Fruit fly (Drosophila melanogaster) whole organism, adult: ENCODE measurements around the gene Rac2.

ENCODE experiments used
- CG12768 ChIP-seq: fragments of 200-800 bp; sonication (Bioruptor generic); optimal IDR thresholded peaks from 2 replicates; lab custom pipeline; 2017; ENCODE audit warnings: missing biosample characterization, missing genetic modification characterization, mild to moderate bottlenecking, moderate library complexity, missing genetic modification reagents
- CG14711 ChIP-seq: fragments of 200-800 bp; sonication (Bioruptor generic); optimal IDR thresholded peaks from 2 replicates; lab custom pipeline; 2018; ENCODE audit warnings: missing biosample characterization, mild to moderate bottlenecking, missing genetic modification characterization, moderate library complexity
- CG1620 ChIP-seq: fragments of 200-800 bp; sonication (Bioruptor generic); optimal IDR thresholded peaks from 2 replicates; lab custom pipeline; 2016; ENCODE audit warnings: missing biosample characterization, missing genetic modification characterization
- CG33017 ChIP-seq: fragments of 200-800 bp; sonication (Bioruptor generic); optimal IDR thresholded peaks from 2 replicates; lab custom pipeline; 2018; ENCODE audit warnings: missing biosample characterization, mild to moderate bottlenecking, missing genetic modification characterization, moderate library complexity
- CG5204 ChIP-seq: fragments of 200-800 bp; sonication (Bioruptor generic); optimal IDR thresholded peaks from 2 replicates; lab custom pipeline; 2016; ENCODE audit warnings: missing biosample characterization, missing genetic modification characterization
- CG7045 ChIP-seq: fragments of 200-800 bp; sonication (Bioruptor generic); optimal IDR thresholded peaks from 2 replicates; lab custom pipeline; 2017; ENCODE audit warnings: missing biosample characterization, mild to moderate bottlenecking, missing genetic modification characterization
- CG7101 ChIP-seq: fragments of 200-800 bp; sonication (Bioruptor generic); optimal IDR thresholded peaks from 2 replicates; lab custom pipeline; 2018; ENCODE audit warnings: missing biosample characterization, mild to moderate bottlenecking, missing genetic modification characterization, moderate library complexity
- Crg-1 ChIP-seq: fragments of 200-800 bp; sonication (Bioruptor generic); optimal IDR thresholded peaks from 2 replicates; lab custom pipeline; 2016; ENCODE audit warnings: missing biosample characterization, missing genetic modification characterization
- kay ChIP-seq: fragments of 200-800 bp; sonication (Bioruptor generic); peaks from one replicate; lab custom pipeline; 2016; ENCODE audit warnings: missing biosample characterization, missing genetic modification characterization, borderline replicate concordance
- ovo ChIP-seq: fragments of 200-800 bp; sonication (Bioruptor generic); optimal IDR thresholded peaks from 2 replicates; lab custom pipeline; 2016; ENCODE audit warnings: missing biosample characterization, missing genetic modification characterization
- tj ChIP-seq: fragments of 200-800 bp; sonication (Bioruptor generic); optimal IDR thresholded peaks from 3 replicates; lab custom pipeline; 2017; ENCODE audit warnings: missing biosample characterization, mild to moderate bottlenecking, missing genetic modification characterization, moderate library complexity
- toe ChIP-seq: fragments of 200-800 bp; sonication (Bioruptor generic); optimal IDR thresholded peaks from 2 replicates; lab custom pipeline; 2016; ENCODE audit warnings: missing biosample characterization, missing genetic modification characterization

- TF ChIP-seq CG14711 (tag; lab: Kevin White, UChicago) (no peak), CG1620 (GFP tag; lab: Kevin White, UChicago) (no peak), CG5204 (GFP tag; lab: Kevin White, UChicago) (no peak), CG7045 (GFP tag; lab: Kevin White, UChicago) (no peak), Crg-1 (GFP tag; lab: Kevin White, UChicago) (no peak), toe (GFP tag; lab: Kevin White, UChicago) (no peak), ovo (GFP tag; lab: Kevin White, UChicago) (no peak), CG33017 (tag; lab: Kevin White, UChicago) (no peak), tj (GFP tag; lab: Kevin White, UChicago) (no peak), kay (GFP tag; lab: Kevin White, UChicago) (no peak), CG7101 (tag; lab: Kevin White, UChicago) (no peak), CG12768 (no peak)
Measured at dm6 chr3L:7449097-7449496, 14.1 kb upstream of the Rac2 start.
